Worm (Caenorhabditis elegans): Measurements from ENCODE around the gene eat-6.

- TF ChIP-seq rnt-1 (tag; optimal IDR thresholded peaks at IDR 0.05): no peak
- TF ChIP-seq ama-1 (optimal IDR thresholded peaks at IDR 0.05): no peak
- TF ChIP-seq nhr-11 (tag; optimal IDR thresholded peaks at IDR 0.05): no peak
- no peak for TF ChIP-seq Y22D7AL.16 (tag; optimal IDR thresholded peaks at IDR 0.05)
- no peak for TF ChIP-seq unc-42 (tag; optimal IDR thresholded peaks at IDR 0.05)
These were observed 31.3 kb upstream of the eat-6 start for ce11 chrV:13161052-13161451.

Data from whole organism, late embryonic.